Worm (Caenorhabditis elegans) whole organism, early embryonic: ENCODE data around the gene F09E5.11.
A peak's percentile ranks its signal among the peaks of the same experiment; 100 is the strongest.
"Not testable (repeated sequence)": the region's sequence is repeated elsewhere in the genome, so short reads cannot be mapped to it uniquely, and the experiment has no call there.

Source experiments
- B0310.2 ChIP-seq: sonication (generic microtip); optimal IDR thresholded peaks from 2 replicates; lab custom pipeline; 2016; ENCODE audit warnings: mild to moderate bottlenecking, missing genetic modification characterization, missing compliant biosample characterization
- F13C5.2 ChIP-seq: sonication (generic microtip); optimal IDR thresholded peaks from 2 replicates; lab custom pipeline; 2017; ENCODE audit warnings: mild to moderate bottlenecking, missing genetic modification characterization, inconsistent platforms, missing compliant biosample characterization
- aly-1 ChIP-seq: sonication (generic microtip); optimal IDR thresholded peaks from 2 replicates; lab custom pipeline; 2016; ENCODE audit warnings: missing genetic modification characterization, missing compliant biosample characterization
- ama-1 ChIP-seq: fragments of 150-350 bp; optimal IDR thresholded peaks from 2 replicates; lab custom pipeline; 2014
- ceh-13 ChIP-seq: fragments of 200-800 bp; sonication (Bioruptor generic); optimal IDR thresholded peaks from 2 replicates; lab custom pipeline; 2018; ENCODE audit warnings: mild to moderate bottlenecking, missing genetic modification characterization, missing compliant biosample characterization
- ets-7 ChIP-seq: sonication (generic microtip); optimal IDR thresholded peaks from 2 replicates; lab custom pipeline; 2016; ENCODE audit warnings: missing genotype, missing genetic modification characterization, missing compliant biosample characterization
- flt-1 ChIP-seq: fragments of 200-800 bp; sonication (Bioruptor generic); IDR thresholded peaks from 2 replicates; pipeline ENCODE4 v1.3.6; 2022; ENCODE audit warnings: missing genetic modification characterization, missing compliant biosample characterization
- hmbx-1 ChIP-seq: sonication (generic microtip); optimal IDR thresholded peaks from 2 replicates; lab custom pipeline; 2016; ENCODE audit warnings: mild to moderate bottlenecking, missing genetic modification characterization, missing compliant biosample characterization
- scrt-1 ChIP-seq: fragments of 200-800 bp; sonication (Bioruptor generic); IDR thresholded peaks from 2 replicates; pipeline ENCODE4 v1.3.6; 2022; ENCODE audit warnings: missing genetic modification characterization, missing compliant biosample characterization
- sea-1 ChIP-seq: fragments of 200-800 bp; sonication (Bioruptor generic); conservative IDR thresholded peaks from 2 replicates; pipeline ENCODE4 v1.3.6; 2022; ENCODE audit warnings: missing genetic modification characterization, missing compliant biosample characterization
- tbx-11 ChIP-seq: fragments of 200-800 bp; sonication (Bioruptor generic); IDR thresholded peaks from 2 replicates; pipeline ENCODE4 v1.3.6; 2022; ENCODE audit warnings: missing genetic modification characterization, missing compliant biosample characterization
- tra-4 ChIP-seq: sonication (generic microtip); optimal IDR thresholded peaks from 2 replicates; lab custom pipeline; 2017; ENCODE audit warnings: missing genetic modification characterization, missing compliant biosample characterization

- TF ChIP-seq sea-1 (GFP tag; lab: Robert Waterston, UW); ama-1 (lab: Kevin White, UChicago); ets-7; flt-1; B0310.2 (tag; lab: Kevin White, UChicago); hmbx-1 (tag; lab: Kevin White, UChicago); ceh-13 (GFP tag; lab: Kevin White, UChicago); aly-1 (tag; lab: Kevin White, UChicago); F13C5.2; tra-4 (tag; lab: Kevin White, UChicago): not testable (repeated sequence)
- TF ChIP-seq tbx-11 (GFP tag; lab: Robert Waterston, UW) (peak; percentile 76), scrt-1 (0 out of 2 replicates have a peak, but pooled peaks have one; percentile 35)
Measured at ce11 chrII:5350357-5350756, 7.6 kb downstream of the F09E5.11 start, which contains the start of gene F09E5.8.
